Worm (Caenorhabditis elegans): ENCODE data around the gene srw-32.

srw-32 gene

DNA sequence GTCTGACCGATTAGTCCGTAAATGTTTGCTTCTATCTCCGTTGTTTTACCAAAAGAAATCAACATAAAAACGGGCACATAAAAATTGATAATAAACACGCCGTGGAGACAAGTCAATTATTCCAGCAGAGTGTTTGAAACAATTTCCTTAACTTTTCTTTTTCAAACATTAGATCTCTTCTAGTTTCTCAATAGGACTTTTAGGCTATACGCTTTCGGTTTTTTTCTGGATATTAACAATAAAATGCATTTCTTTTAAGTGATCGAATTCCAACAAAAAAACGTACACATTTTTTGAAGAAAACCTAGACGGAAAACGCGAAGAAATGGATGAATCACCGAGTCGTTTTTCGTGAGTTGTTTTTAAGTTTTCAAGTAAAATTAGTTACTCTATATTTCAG is 50.4 kb downstream of the srw-32 start, which contains the start of gene fbxa-172:
Gene fbxa-172 (plus strand): TSS at position 301 of the 400 bp plus-strand sequence.
- TF ChIP-seq hrde-1 (tag; optimal IDR thresholded peaks at IDR 0.05; ENCODE audit: borderline replicate concordance) = no peak
- no peak for TF ChIP-seq ceh-79 (tag; optimal IDR thresholded peaks at IDR 0.05)
- no peak for TF ChIP-seq rpc-1 (optimal IDR thresholded peaks at IDR 0.05)
- no peak for TF ChIP-seq rpc-1 (tag; optimal IDR thresholded peaks at IDR 0.05)
- no peak for TF ChIP-seq B0035.1 (tag; optimal IDR thresholded peaks at IDR 0.05)
- TF ChIP-seq rcor-1 (GFP tag; IDR thresholded peaks at IDR 0.05) = no peak
- TF ChIP-seq mel-28 (tag; optimal IDR thresholded peaks at IDR 0.05; ENCODE audit: borderline replicate concordance) = no peak
